Fruit fly (Drosophila melanogaster): ENCODE data around the gene sba.

sba gene

dm6 chr3R:23947002-23947401 lies 24.2 kb upstream of the sba start (continued):
- TF ChIP-seq CG10543 (GFP tag; optimal IDR thresholded peaks at IDR 0.05), result peak; percentile 8
- TF ChIP-seq caup (GFP tag; optimal IDR thresholded peaks at IDR 0.05; ENCODE audit: severe bottlenecking), result peak; percentile 9
- no peak for TF ChIP-seq CG4424 (GFP tag; optimal IDR thresholded peaks at IDR 0.05)
- peak; percentile 34 for TF ChIP-seq CG1529 (GFP tag; optimal IDR thresholded peaks at IDR 0.05)
- no peak for TF ChIP-seq zen2 (GFP tag; IDR thresholded peaks at IDR 0.05; ENCODE audit: partially characterized antibody)
- TF ChIP-seq CG17568 (GFP tag; optimal IDR thresholded peaks at IDR 0.05), result peak; percentile 47
- peak; percentile 55 for TF ChIP-seq CG6813 (GFP tag; optimal IDR thresholded peaks at IDR 0.05)
- peak; percentile 24 for TF ChIP-seq MTF-1 (GFP tag; optimal IDR thresholded peaks at IDR 0.05; ENCODE audit: borderline replicate concordance)
- 0 out of 2 replicates have a peak, but pooled peaks have one; percentile 11 for TF ChIP-seq CG9932 (GFP tag; IDR thresholded peaks at IDR 0.05)
- TF ChIP-seq luna (GFP tag; optimal IDR thresholded peaks at IDR 0.05), result no peak
- no peak for TF ChIP-seq CG13624 (GFP tag; optimal IDR thresholded peaks at IDR 0.05)
- peak; percentile 36 for TF ChIP-seq CG15696 (tag; optimal IDR thresholded peaks at IDR 0.05)
- TF ChIP-seq odd (GFP tag; optimal IDR thresholded peaks at IDR 0.05), result peak; percentile 41
- no peak for TF ChIP-seq CG8944 (GFP tag; optimal IDR thresholded peaks at IDR 0.05)
- TF ChIP-seq mirr (GFP tag; optimal IDR thresholded peaks at IDR 0.05), result peak; percentile 65
- no peak for TF ChIP-seq rib (GFP tag; IDR thresholded peaks at IDR 0.05)
- no peak for TF ChIP-seq Lim3 (GFP tag; IDR thresholded peaks at IDR 0.05)
- TF ChIP-seq emc (GFP tag; optimal IDR thresholded peaks at IDR 0.05), result no peak
- peak; percentile 6 for TF ChIP-seq CG6765 (GFP tag; optimal IDR thresholded peaks at IDR 0.05)
- TF ChIP-seq ci (GFP tag; IDR thresholded peaks at IDR 0.05), result peak; percentile 71; the same call in 1 of the 3 replicates
- peak; percentile 54 for TF ChIP-seq CrebB (tag; optimal IDR thresholded peaks at IDR 0.05)
- peak; percentile 74 for TF ChIP-seq Med (GFP tag)
- peak; percentile 1 for TF ChIP-seq ewg (GFP tag; optimal IDR thresholded peaks at IDR 0.05)
- peak; percentile 43 for TF ChIP-seq CG2875 (GFP tag; optimal IDR thresholded peaks at IDR 0.05)
- TF ChIP-seq CG11247 (GFP tag; IDR thresholded peaks at IDR 0.05), result peak; percentile 40; the same call in 1 of the 2 replicates
- TF ChIP-seq HHEX (GFP tag; optimal IDR thresholded peaks at IDR 0.05), result peak; percentile 43
- no peak for TF ChIP-seq sug (tag; optimal IDR thresholded peaks at IDR 0.05)
- TF ChIP-seq Blimp-1 (GFP tag; optimal IDR thresholded peaks at IDR 0.05), result peak; percentile 22
- TF ChIP-seq kni (GFP tag; optimal IDR thresholded peaks at IDR 0.05), result peak; percentile 81
- TF ChIP-seq Tbp (GFP tag; optimal IDR thresholded peaks at IDR 0.05), result no peak
- peak; percentile 45 for TF ChIP-seq CG3407 (GFP tag; optimal IDR thresholded peaks at IDR 0.05)
- TF ChIP-seq Dek (tag; optimal IDR thresholded peaks at IDR 0.05), result no peak
- TF ChIP-seq yki (optimal IDR thresholded peaks at IDR 0.05), result no peak
- TF ChIP-seq Gsc (GFP tag; IDR thresholded peaks at IDR 0.05), result no peak
- TF ChIP-seq CG10431 (GFP tag; optimal IDR thresholded peaks at IDR 0.05), result peak; percentile 55
- TF ChIP-seq CG12942 (GFP tag; optimal IDR thresholded peaks at IDR 0.05), result no peak
- TF ChIP-seq CG33557 (GFP tag; optimal IDR thresholded peaks at IDR 0.05), result peak; percentile 32
- peak; percentile 33; the same call in 1 of the 2 replicates for TF ChIP-seq stc (GFP tag; IDR thresholded peaks at IDR 0.05)
- no peak for TF ChIP-seq dimm (GFP tag; IDR thresholded peaks at IDR 0.05)
- peak; percentile 54 for TF ChIP-seq CG4707 (GFP tag; optimal IDR thresholded peaks at IDR 0.05)
- TF ChIP-seq insv (GFP tag; optimal IDR thresholded peaks at IDR 0.05), result no peak
- no peak for TF ChIP-seq repo (GFP tag; optimal IDR thresholded peaks at IDR 0.05)
- TF ChIP-seq CG1233 (GFP tag; optimal IDR thresholded peaks at IDR 0.05), result peak; percentile 45
- no peak for TF ChIP-seq disco-r (GFP tag; optimal IDR thresholded peaks at IDR 0.05)
- TF ChIP-seq ttk (GFP tag; IDR thresholded peaks at IDR 0.05), result no peak
- TF ChIP-seq CG12219 (GFP tag; optimal IDR thresholded peaks at IDR 0.05), result peak; percentile 29
- peak; percentile 37 for TF ChIP-seq CG7987 (GFP tag; optimal IDR thresholded peaks at IDR 0.05)
- TF ChIP-seq E2f2 (GFP tag; IDR thresholded peaks at IDR 0.05), result no peak
- peak; percentile 8 for TF ChIP-seq CG2202 (tag; optimal IDR thresholded peaks at IDR 0.05)
- no peak for TF ChIP-seq Kr (GFP tag; optimal IDR thresholded peaks at IDR 0.05)
- TF ChIP-seq CG17361 (GFP tag; IDR thresholded peaks at IDR 0.05), result no peak

All from whole organism, embryonic.